Fruit fly (Drosophila melanogaster) whole organism, adult: ENCODE results near the gene CG3982.

ENCODE experiments used
- CG11617 ChIP-seq: fragments of 200-800 bp; sonication (Bioruptor generic); optimal IDR thresholded peaks from 2 replicates; lab custom pipeline; 2017; ENCODE audit warnings: mild to moderate bottlenecking, missing biosample characterization, missing genetic modification reagents, missing genetic modification characterization
- CG12768 ChIP-seq: fragments of 200-800 bp; sonication (Bioruptor generic); optimal IDR thresholded peaks from 2 replicates; lab custom pipeline; 2017; ENCODE audit warnings: missing biosample characterization, missing genetic modification characterization, mild to moderate bottlenecking, moderate library complexity, missing genetic modification reagents
- CG14711 ChIP-seq: fragments of 200-800 bp; sonication (Bioruptor generic); optimal IDR thresholded peaks from 2 replicates; lab custom pipeline; 2018; ENCODE audit warnings: missing biosample characterization, mild to moderate bottlenecking, missing genetic modification characterization, moderate library complexity
- CG1620 ChIP-seq: fragments of 200-800 bp; sonication (Bioruptor generic); optimal IDR thresholded peaks from 2 replicates; lab custom pipeline; 2016; ENCODE audit warnings: missing biosample characterization, missing genetic modification characterization
- CG33017 ChIP-seq: fragments of 200-800 bp; sonication (Bioruptor generic); optimal IDR thresholded peaks from 2 replicates; lab custom pipeline; 2018; ENCODE audit warnings: missing biosample characterization, mild to moderate bottlenecking, missing genetic modification characterization, moderate library complexity
- CG5204 ChIP-seq: fragments of 200-800 bp; sonication (Bioruptor generic); optimal IDR thresholded peaks from 2 replicates; lab custom pipeline; 2016; ENCODE audit warnings: missing biosample characterization, missing genetic modification characterization
- CG7045 ChIP-seq: fragments of 200-800 bp; sonication (Bioruptor generic); optimal IDR thresholded peaks from 2 replicates; lab custom pipeline; 2017; ENCODE audit warnings: missing biosample characterization, mild to moderate bottlenecking, missing genetic modification characterization
- CG7101 ChIP-seq: fragments of 200-800 bp; sonication (Bioruptor generic); optimal IDR thresholded peaks from 2 replicates; lab custom pipeline; 2018; ENCODE audit warnings: missing biosample characterization, mild to moderate bottlenecking, missing genetic modification characterization, moderate library complexity
- Clk ChIP-seq: fragments of 200-800 bp; sonication (Bioruptor generic); optimal IDR thresholded peaks from 2 replicates; lab custom pipeline; 2017; ENCODE audit warnings: missing biosample characterization, missing genetic modification characterization
- Crg-1 ChIP-seq: fragments of 200-800 bp; sonication (Bioruptor generic); optimal IDR thresholded peaks from 2 replicates; lab custom pipeline; 2016; ENCODE audit warnings: missing biosample characterization, missing genetic modification characterization
- Hr96 ChIP-seq: fragments of 200-800 bp; sonication (Bioruptor generic); optimal IDR thresholded peaks from 2 replicates; lab custom pipeline; 2016; ENCODE audit warnings: missing biosample characterization, missing genetic modification characterization
- Mnt ChIP-seq: fragments of 200-800 bp; sonication (Bioruptor generic); optimal IDR thresholded peaks from 2 replicates; lab custom pipeline; 2016; ENCODE audit warnings: missing biosample characterization, mild to moderate bottlenecking, missing genetic modification characterization
- bab1 ChIP-seq: fragments of 200-800 bp; sonication (Bioruptor generic); optimal IDR thresholded peaks from 3 replicates; lab custom pipeline; 2019; ENCODE audit warnings: missing biosample characterization, mild to moderate bottlenecking, missing genetic modification characterization, moderate library complexity
- cic ChIP-seq: fragments of 200-800 bp; sonication (Bioruptor generic); optimal IDR thresholded peaks from 2 replicates; lab custom pipeline; 2017; ENCODE audit warnings: missing biosample characterization, mild to moderate bottlenecking, missing genetic modification characterization, moderate library complexity
- cnc ChIP-seq, 2 experiments: fragments of >200 bp; optimal IDR thresholded peaks; 2 replicates each; lab custom pipeline; 2017
- kay ChIP-seq: fragments of 200-800 bp; sonication (Bioruptor generic); peaks from one replicate; lab custom pipeline; 2016; ENCODE audit warnings: missing biosample characterization, missing genetic modification characterization, borderline replicate concordance
- ovo ChIP-seq: fragments of 200-800 bp; sonication (Bioruptor generic); optimal IDR thresholded peaks from 2 replicates; lab custom pipeline; 2016; ENCODE audit warnings: missing biosample characterization, missing genetic modification characterization
- pad ChIP-seq: fragments of 200-800 bp; sonication (Bioruptor generic); optimal IDR thresholded peaks from 3 replicates; lab custom pipeline; 2017; ENCODE audit warnings: missing biosample characterization, missing genetic modification characterization, mild to moderate bottlenecking, moderate library complexity, missing genetic modification reagents
- tj ChIP-seq: fragments of 200-800 bp; sonication (Bioruptor generic); optimal IDR thresholded peaks from 3 replicates; lab custom pipeline; 2017; ENCODE audit warnings: missing biosample characterization, mild to moderate bottlenecking, missing genetic modification characterization, moderate library complexity
- toe ChIP-seq: fragments of 200-800 bp; sonication (Bioruptor generic); optimal IDR thresholded peaks from 2 replicates; lab custom pipeline; 2016; ENCODE audit warnings: missing biosample characterization, missing genetic modification characterization

The CG3982 gene

DNA sequence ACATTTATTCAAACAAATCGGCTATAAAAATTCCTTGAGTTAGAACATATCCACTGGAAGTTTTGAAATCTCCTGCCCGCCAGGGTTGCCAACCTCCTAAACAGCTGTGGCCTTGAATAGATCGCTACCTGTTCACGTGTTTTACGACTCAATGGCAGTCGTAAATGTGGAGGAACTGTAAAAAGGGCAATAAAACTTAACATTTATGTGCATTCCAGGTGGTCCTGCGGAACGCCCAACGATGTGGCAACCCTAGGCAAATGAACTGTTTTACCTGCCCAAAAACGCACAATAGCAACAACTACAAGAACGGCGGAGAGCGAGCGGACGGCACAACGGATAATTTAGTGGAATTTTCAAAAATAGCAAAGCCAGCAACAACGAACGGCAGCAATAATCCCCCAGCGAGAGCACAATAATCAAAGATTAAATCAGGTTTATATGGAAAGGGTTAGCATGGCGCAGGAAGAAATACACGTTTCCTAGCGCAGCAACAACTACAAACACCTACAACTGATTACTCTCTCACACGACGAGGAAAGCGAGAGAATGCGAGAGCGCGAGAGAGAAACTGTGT is 44.6 kb upstream of the CG3982 start:
- TF ChIP-seq CG14711 (peak; percentile 78), pad (GFP tag; lab: Kevin White, UChicago) (no peak)

DNA sequence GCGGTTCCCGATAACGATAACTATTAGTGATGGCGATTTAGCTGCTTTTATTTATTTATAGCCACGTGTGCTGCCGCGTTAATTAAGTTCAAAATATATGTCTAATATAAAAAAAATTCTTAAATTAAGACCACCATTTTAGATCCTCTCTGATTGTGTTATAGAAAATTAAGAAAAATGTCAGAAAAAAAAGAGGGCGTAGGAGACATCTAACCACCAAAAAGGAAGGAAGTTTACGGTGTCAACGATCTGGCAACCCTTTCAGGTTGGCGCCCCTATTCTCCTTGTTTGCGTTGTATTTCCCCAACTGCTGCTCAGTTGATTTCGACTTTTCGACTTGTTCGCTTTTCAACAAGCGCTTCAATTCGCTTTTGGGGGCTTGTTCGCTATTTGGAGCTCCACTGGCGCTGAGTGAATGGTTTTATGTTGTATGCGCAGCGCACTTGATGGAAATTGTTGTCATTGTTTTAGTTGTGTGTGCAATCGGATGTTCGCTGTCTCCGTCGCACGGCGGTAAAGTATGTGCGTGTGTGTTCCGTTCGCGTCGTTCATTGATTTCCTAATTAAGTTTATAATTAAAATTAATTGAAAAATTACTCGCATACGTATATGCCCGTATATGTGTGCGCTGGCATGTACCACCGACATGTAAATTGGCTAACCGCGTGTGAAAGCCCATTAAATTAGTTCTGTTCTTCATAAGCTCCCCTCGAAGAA is 43.7 kb upstream of the CG3982 start, which contains the start of the genes CG3434 and CG44838:
Gene CG3434 (minus strand): TSS at position 25 of the 717 bp plus-strand sequence.
Gene CG44838 (plus strand): TSS at position 276 of the 717 bp plus-strand sequence.
- TF ChIP-seq Clk (GFP tag; lab: Kevin White, UChicago) (no peak), CG7045 (peak; percentile 53), cic (GFP tag; lab: Kevin White, UChicago) (peak; percentile 55), bab1 (GFP tag; lab: Kevin White, UChicago) (peak; percentile 78), Mnt (GFP tag; lab: Kevin White, UChicago) (peak; percentile 77), CG12768 (GFP tag; lab: Kevin White, UChicago) (peak; percentile 69), CG5204 (GFP tag; lab: Kevin White, UChicago) (peak; percentile 62), toe (peak; percentile 87), CG11617 (peak; percentile 72), ovo (GFP tag; lab: Kevin White, UChicago) (no peak), pad (GFP tag; lab: Kevin White, UChicago) (peak; percentile 96), Crg-1 (GFP tag; lab: Kevin White, UChicago) (peak; percentile 34), kay (no peak), Hr96 (GFP tag; lab: Kevin White, UChicago) (peak; percentile 71), CG7101 (tag; lab: Kevin White, UChicago) (peak; percentile 67), cnc (optimal IDR thresholded peaks at IDR 0.05; lab: Kevin White, UChicago) (no peak), CG14711 (peak; percentile 72), CG1620 (GFP tag; lab: Kevin White, UChicago) (peak; percentile 67), CG33017 (tag; lab: Kevin White, UChicago) (peak; percentile 70), tj (peak; percentile 48)

DNA sequence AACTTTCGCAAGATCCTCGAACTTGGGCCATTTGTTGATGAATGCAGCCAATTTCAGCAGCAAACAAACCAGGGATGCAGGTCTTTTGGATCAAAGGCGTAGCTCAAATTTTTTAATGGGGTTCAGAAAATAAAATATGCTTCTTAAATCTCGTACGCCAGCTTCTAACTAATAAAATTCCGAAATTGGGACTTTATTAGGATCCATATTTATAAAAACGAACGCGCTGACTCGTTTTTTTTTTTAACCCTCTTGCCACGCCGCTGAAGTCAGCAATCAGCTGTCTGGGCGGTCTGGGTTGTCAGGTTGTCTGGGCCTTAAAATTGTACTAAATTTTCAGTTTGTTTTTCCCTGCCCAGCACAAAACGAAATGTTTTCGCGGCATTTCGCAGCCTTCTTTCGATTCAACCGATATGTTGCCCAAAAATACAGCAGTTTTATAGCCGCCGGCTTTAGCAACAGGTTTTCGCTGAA is 40.5 kb upstream of the CG3982 start, which contains the start of gene CG3437:
Gene CG3437 (minus strand): TSS at position 51 of the 474 bp plus-strand sequence.
- TF ChIP-seq kay (no peak), Crg-1 (GFP tag; lab: Kevin White, UChicago) (peak; percentile 99), CG5204 (GFP tag; lab: Kevin White, UChicago) (peak; percentile 99), ovo (GFP tag; lab: Kevin White, UChicago) (peak; percentile 97), CG33017 (tag; lab: Kevin White, UChicago) (peak; percentile 98), cnc (optimal IDR thresholded peaks at IDR 0.05; lab: Kevin White, UChicago) (no peak), toe (peak; percentile 99), Clk (GFP tag; lab: Kevin White, UChicago) (peak; percentile 99), pad (GFP tag; lab: Kevin White, UChicago) (peak; percentile 95), cic (GFP tag; lab: Kevin White, UChicago) (peak; percentile 92), bab1 (GFP tag; lab: Kevin White, UChicago) (peak; percentile 99), CG14711 (peak; percentile 99), Mnt (GFP tag; lab: Kevin White, UChicago) (peak; percentile 97), CG7045 (peak; percentile 99), CG11617 (peak; percentile 99), CG12768 (GFP tag; lab: Kevin White, UChicago) (peak; percentile 100), Hr96 (GFP tag; lab: Kevin White, UChicago) (peak; percentile 99), CG7101 (tag; lab: Kevin White, UChicago) (peak; percentile 99), tj (peak; percentile 93), CG1620 (GFP tag; lab: Kevin White, UChicago) (peak; percentile 99)

DNA sequence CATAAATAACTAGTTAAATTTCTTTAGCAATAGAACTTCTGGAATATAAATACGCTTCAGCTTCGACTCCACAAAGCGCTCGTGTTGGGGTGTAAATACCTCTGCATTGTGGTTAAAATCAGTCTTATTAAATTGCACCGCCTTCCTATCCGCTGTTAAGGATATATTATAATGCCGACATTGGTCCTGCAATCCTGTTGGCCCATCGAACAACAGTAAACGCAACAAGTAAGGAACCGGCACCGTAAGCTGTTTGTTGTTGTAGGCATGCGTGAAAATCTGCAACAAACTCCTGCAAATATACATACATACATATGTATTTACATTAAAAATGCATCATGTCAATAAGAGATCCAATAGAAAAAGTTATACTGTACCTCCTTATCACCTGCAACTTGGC is 39.2 kb upstream of the CG3982 start:
- no peak for TF ChIP-seq ovo (GFP tag; lab: Kevin White, UChicago)
- no peak for TF ChIP-seq Crg-1 (GFP tag; lab: Kevin White, UChicago)
- TF ChIP-seq CG33017 (tag; lab: Kevin White, UChicago) = no peak
- no peak for TF ChIP-seq kay
- no peak for TF ChIP-seq toe
- TF ChIP-seq CG7045 = no peak
- TF ChIP-seq CG14711 = no peak
- no peak for TF ChIP-seq CG7101 (tag; lab: Kevin White, UChicago)
- no peak for TF ChIP-seq CG5204 (GFP tag; lab: Kevin White, UChicago)
- TF ChIP-seq Clk (GFP tag; lab: Kevin White, UChicago) = no peak

DNA sequence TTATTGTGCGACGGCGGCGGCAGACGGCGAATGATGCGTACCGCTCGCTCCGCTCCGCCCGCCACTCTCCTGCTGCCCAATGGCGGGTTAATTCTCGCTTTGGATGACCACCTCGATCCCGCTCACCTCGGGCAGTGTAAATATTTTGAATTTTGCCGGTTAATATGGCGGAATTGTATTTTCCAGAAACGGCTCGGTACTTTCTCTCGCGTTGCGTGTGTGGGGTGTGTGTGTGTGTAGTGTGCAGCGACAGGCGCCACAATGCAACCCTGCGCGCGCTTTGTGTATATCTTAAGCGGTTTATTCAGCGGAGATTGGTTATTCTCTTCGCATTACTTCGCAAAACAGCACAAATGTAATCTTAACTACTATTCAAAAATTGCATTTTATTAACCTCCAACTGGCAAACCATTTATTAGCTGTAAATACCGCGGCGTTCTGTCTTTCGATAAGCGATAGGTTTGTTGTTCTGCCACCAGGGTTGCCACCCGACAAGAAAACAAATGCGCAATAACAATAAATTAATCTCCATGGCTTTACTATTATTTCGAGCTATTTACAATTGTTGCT is 38.7 kb upstream of the CG3982 start, which contains the start of the genes phol and CG3552:
Gene phol (minus strand): TSS at position 463 of the 570 bp plus-strand sequence.
Gene CG3552 (plus strand): TSS at position 500 of the 570 bp plus-strand sequence.
- TF ChIP-seq CG14711 (peak; percentile 90), CG33017 (tag; lab: Kevin White, UChicago) (no peak), CG7101 (tag; lab: Kevin White, UChicago) (no peak), tj (peak; percentile 26), pad (GFP tag; lab: Kevin White, UChicago) (peak; percentile 8), Crg-1 (GFP tag; lab: Kevin White, UChicago) (no peak), Hr96 (GFP tag; lab: Kevin White, UChicago) (no peak), Clk (GFP tag; lab: Kevin White, UChicago) (no peak), ovo (GFP tag; lab: Kevin White, UChicago) (no peak), Mnt (GFP tag; lab: Kevin White, UChicago) (peak; percentile 6), cic (GFP tag; lab: Kevin White, UChicago) (no peak), toe (peak; percentile 33), CG1620 (GFP tag; lab: Kevin White, UChicago) (no peak), CG11617 (peak; percentile 56), bab1 (GFP tag; lab: Kevin White, UChicago) (peak; percentile 0)
